Worm (Caenorhabditis elegans) whole organism, late embryonic: ENCODE measurements around the gene F15H10.8.

ENCODE experiments used
- C08G9.2 ChIP-seq: sonication (generic microtip); optimal IDR thresholded peaks from 2 replicates; lab custom pipeline; 2016; ENCODE audit warnings: mild to moderate bottlenecking, missing genetic modification characterization, moderate library complexity, missing compliant biosample characterization
- C38D4.7 ChIP-seq: fragments of 200-800 bp; sonication (Bioruptor generic); optimal IDR thresholded peaks from 2 replicates; lab custom pipeline; 2018; ENCODE audit warnings: mild to moderate bottlenecking, missing genetic modification characterization, moderate library complexity, missing compliant biosample characterization
- K09A11.1 ChIP-seq: sonication (generic microtip); optimal IDR thresholded peaks from 2 replicates; lab custom pipeline; 2017; ENCODE audit warnings: antibody characterized with exemption, mild to moderate bottlenecking, missing genetic modification characterization, missing compliant biosample characterization; ENCODE audit not compliant: insufficient read depth
- T23F11.4 ChIP-seq: fragments of 200-800 bp; sonication (Bioruptor generic); optimal IDR thresholded peaks from 2 replicates; lab custom pipeline; 2018; ENCODE audit warnings: mild to moderate bottlenecking, missing genetic modification characterization, missing compliant biosample characterization
- ama-1 ChIP-seq: fragments of 150-350 bp; optimal IDR thresholded peaks from 2 replicates; lab custom pipeline; 2014
- ceh-19 ChIP-seq: fragments of 200-800 bp; sonication (Bioruptor generic); optimal IDR thresholded peaks from 2 replicates; lab custom pipeline; 2018; ENCODE audit warnings: mild to moderate bottlenecking, missing genetic modification characterization, missing compliant biosample characterization
- ceh-34 ChIP-seq: sonication (generic microtip); optimal IDR thresholded peaks from 2 replicates; lab custom pipeline; 2016; ENCODE audit warnings: mild to moderate bottlenecking, missing genetic modification characterization, missing compliant biosample characterization
- ceh-48 ChIP-seq: sonication (generic microtip); optimal IDR thresholded peaks from 2 replicates; lab custom pipeline; 2016; ENCODE audit warnings: missing genetic modification characterization, inconsistent platforms, missing compliant biosample characterization
- ceh-6 ChIP-seq: fragments of 200-800 bp; sonication (Bioruptor generic); optimal IDR thresholded peaks from 2 replicates; lab custom pipeline; 2018; ENCODE audit warnings: mild to moderate bottlenecking, missing genetic modification characterization, missing compliant biosample characterization
- dmd-4 ChIP-seq: sonication (generic microtip); optimal IDR thresholded peaks from 2 replicates; lab custom pipeline; 2016; ENCODE audit warnings: borderline replicate concordance, missing genetic modification characterization, missing compliant biosample characterization
- elt-2 ChIP-seq: sonication (generic microtip); optimal IDR thresholded peaks from 2 replicates; lab custom pipeline; 2016; ENCODE audit warnings: missing genetic modification reagents, missing genetic modification characterization, missing compliant biosample characterization
- elt-4 ChIP-seq: sonication (generic microtip); optimal IDR thresholded peaks from 2 replicates; lab custom pipeline; 2016; ENCODE audit warnings: missing genetic modification characterization, missing compliant biosample characterization
- eyg-1 ChIP-seq: sonication (generic microtip); optimal IDR thresholded peaks from 2 replicates; lab custom pipeline; 2016; ENCODE audit warnings: missing genotype, missing genetic modification characterization, missing compliant biosample characterization
- fax-1 ChIP-seq: sonication (generic microtip); optimal IDR thresholded peaks from 2 replicates; lab custom pipeline; 2016; ENCODE audit warnings: missing genotype, missing genetic modification characterization, missing compliant biosample characterization
- fkh-6 ChIP-seq: sonication (generic microtip); optimal IDR thresholded peaks from 2 replicates; lab custom pipeline; 2016; ENCODE audit warnings: missing genetic modification characterization, missing compliant biosample characterization
- hlh-15 ChIP-seq: sonication (generic microtip); optimal IDR thresholded peaks from 2 replicates; lab custom pipeline; 2016; ENCODE audit warnings: missing genetic modification characterization, missing compliant biosample characterization
- hlh-6 ChIP-seq: sonication (generic microtip); optimal IDR thresholded peaks from 2 replicates; lab custom pipeline; 2016; ENCODE audit warnings: missing genotype, missing genetic modification characterization, missing compliant biosample characterization
- madf-2 ChIP-seq: sonication (generic microtip); optimal IDR thresholded peaks from 2 replicates; lab custom pipeline; 2017; ENCODE audit warnings: missing genetic modification characterization, missing compliant biosample characterization
- mec-3 ChIP-seq: sonication (generic microtip); optimal IDR thresholded peaks from 2 replicates; lab custom pipeline; 2016; ENCODE audit warnings: borderline replicate concordance, missing genetic modification characterization, missing compliant biosample characterization
- nfya-1 ChIP-seq: sonication (generic microtip); optimal IDR thresholded peaks from 2 replicates; lab custom pipeline; 2017; ENCODE audit warnings: missing genetic modification characterization, mild to moderate bottlenecking, missing compliant biosample characterization, antibody characterized with exemption, moderate library complexity
- nhr-232 ChIP-seq: sonication (generic microtip); optimal IDR thresholded peaks from 2 replicates; lab custom pipeline; 2016; ENCODE audit warnings: missing genetic modification characterization, missing compliant biosample characterization
- npax-4 ChIP-seq: sonication (generic microtip); optimal IDR thresholded peaks from 2 replicates; lab custom pipeline; 2016; ENCODE audit warnings: missing genetic modification characterization, missing compliant biosample characterization
- odd-2 ChIP-seq: sonication (generic microtip); optimal IDR thresholded peaks from 2 replicates; lab custom pipeline; 2017; ENCODE audit warnings: antibody characterized with exemption, mild to moderate bottlenecking, missing genetic modification characterization, missing compliant biosample characterization
- pat-9 ChIP-seq: fragments of 200-800 bp; sonication (Bioruptor generic); optimal IDR thresholded peaks from 2 replicates; lab custom pipeline; 2018; ENCODE audit warnings: mild to moderate bottlenecking, missing genetic modification characterization, moderate library complexity, missing compliant biosample characterization
- pax-1 ChIP-seq: fragments of 150-350 bp; optimal IDR thresholded peaks from 2 replicates; lab custom pipeline; 2014; ENCODE audit warnings: missing biosample characterization, missing genetic modification characterization
- pha-4 ChIP-seq: fragments of 150-350 bp; optimal IDR thresholded peaks from 2 replicates; lab custom pipeline; 2018; ENCODE audit warnings: missing biosample characterization, missing genetic modification reagents, missing genetic modification characterization
- pqm-1 ChIP-seq: sonication (generic microtip); optimal IDR thresholded peaks from 2 replicates; lab custom pipeline; 2016; ENCODE audit warnings: missing genetic modification characterization, missing compliant biosample characterization
- rnt-1 ChIP-seq: sonication (generic microtip); optimal IDR thresholded peaks from 2 replicates; lab custom pipeline; 2016; ENCODE audit warnings: missing genetic modification characterization, missing compliant biosample characterization
- sdc-2 ChIP-seq: sonication (generic microtip); optimal IDR thresholded peaks from 2 replicates; lab custom pipeline; 2016; ENCODE audit warnings: missing genotype, missing genetic modification characterization, missing compliant biosample characterization
- sox-2 ChIP-seq: fragments of 200-800 bp; sonication (Bioruptor generic); IDR thresholded peaks from 2 replicates; pipeline ENCODE4 v1.3.6; 2022; ENCODE audit warnings: missing genetic modification reagents, missing genetic modification characterization, missing compliant biosample characterization
- syd-9 ChIP-seq: sonication (generic microtip); optimal IDR thresholded peaks from 2 replicates; lab custom pipeline; 2016; ENCODE audit warnings: mild to moderate bottlenecking, missing genetic modification characterization, moderate library complexity, missing compliant biosample characterization
- unc-3 ChIP-seq, 2 experiments: fragments of 200-800 bp in 1 of 2; sonication (Bioruptor generic) in 1 of 2; sonication (generic microtip) in 1 of 2; conservative IDR thresholded peaks in 1 of 2; optimal IDR thresholded peaks in 1 of 2; 2 replicates each; pipeline versions ENCODE4 v1.3.6 to Lab custom; 2016 to 2022; ENCODE audit warnings: missing compliant biosample characterization in 2 of 2, missing genetic modification characterization in 2 of 2, missing genetic modification reagents in 1 of 2
- unc-42 ChIP-seq: sonication (generic microtip); optimal IDR thresholded peaks from 2 replicates; lab custom pipeline; 2016; ENCODE audit warnings: missing genotype, missing genetic modification characterization, missing compliant biosample characterization
- unc-55 ChIP-seq: sonication (generic microtip); optimal IDR thresholded peaks from 2 replicates; lab custom pipeline; 2017; ENCODE audit warnings: missing biosample characterization, missing genetic modification reagents, missing genetic modification characterization
- unc-86 ChIP-seq: sonication (generic microtip); optimal IDR thresholded peaks from 2 replicates; lab custom pipeline; 2016; ENCODE audit warnings: missing genetic modification characterization, missing compliant biosample characterization
- zip-5 ChIP-seq: sonication (generic microtip); optimal IDR thresholded peaks from 2 replicates; lab custom pipeline; 2016; ENCODE audit warnings: missing genetic modification characterization, missing compliant biosample characterization
- ztf-16 ChIP-seq: sonication (generic microtip); optimal IDR thresholded peaks from 2 replicates; lab custom pipeline; 2017; ENCODE audit warnings: missing genetic modification characterization, missing compliant biosample characterization

The F15H10.8 gene

DNA sequence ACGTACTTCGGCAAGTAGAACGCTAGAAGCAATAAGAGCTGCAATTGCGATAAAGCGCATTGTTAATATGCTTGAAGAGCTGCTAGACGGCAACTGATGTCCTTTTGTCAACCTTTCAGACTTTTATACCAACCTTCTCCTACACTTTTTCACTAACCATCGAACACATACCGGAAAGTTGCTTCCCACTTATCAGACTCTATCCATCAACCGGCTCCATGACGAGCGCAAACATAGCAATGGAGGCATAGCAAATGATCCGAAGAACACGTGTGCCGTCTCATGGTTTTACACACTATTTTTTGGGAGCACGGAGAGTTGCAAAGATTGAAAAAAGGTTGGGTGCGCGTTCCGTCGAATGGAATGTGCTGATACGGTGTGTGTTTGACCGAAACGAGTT, 21.0 kb downstream of the F15H10.8 start, which contains the start of gene abu-1:
TSS of gene abu-1 (minus strand) at position 101 of the 400 bp plus-strand sequence.
- TF ChIP-seq fax-1 (tag; lab: Kevin White, UChicago), result no peak
- no peak for TF ChIP-seq elt-4 (tag; lab: Kevin White, UChicago)
- TF ChIP-seq sdc-2 (tag; lab: Kevin White, UChicago), result no peak
- no peak for TF ChIP-seq unc-86 (tag; lab: Kevin White, UChicago)
- no peak for TF ChIP-seq madf-2 (tag; lab: Kevin White, UChicago)
- no peak for TF ChIP-seq pha-4 (tag; lab: Kevin White, UChicago)
- no peak for TF ChIP-seq ceh-48 (tag; lab: Kevin White, UChicago)
- TF ChIP-seq odd-2, result no peak
- no peak for TF ChIP-seq C08G9.2 (tag; lab: Kevin White, UChicago)
- no peak for TF ChIP-seq ztf-16 (tag; lab: Kevin White, UChicago)
- no peak for TF ChIP-seq unc-42 (tag; lab: Kevin White, UChicago)

DNA sequence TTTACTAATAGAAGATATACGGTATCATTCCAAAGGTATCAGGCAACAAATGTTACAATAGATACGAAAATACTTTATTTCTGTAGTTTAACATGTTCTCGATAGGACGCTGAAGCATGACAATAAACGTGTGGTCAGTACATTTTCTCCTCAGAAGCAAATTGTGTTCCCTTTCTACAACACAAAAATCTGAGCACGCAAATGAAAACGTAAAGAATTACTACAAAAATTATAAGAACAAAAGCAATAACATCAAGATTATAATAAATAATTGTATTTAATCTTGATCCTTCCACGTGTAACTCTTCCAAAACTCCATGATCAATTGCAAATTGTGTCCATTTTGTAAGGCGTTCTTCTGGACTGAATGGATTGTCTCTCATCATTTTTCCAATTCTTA, 22.9 kb downstream of the F15H10.8 start:
- no peak for TF ChIP-seq elt-2
- no peak for TF ChIP-seq hlh-15 (tag; lab: Kevin White, UChicago)
- TF ChIP-seq pat-9 (tag; lab: Kevin White, UChicago), result no peak
- TF ChIP-seq rnt-1 (tag; lab: Kevin White, UChicago), result no peak
- TF ChIP-seq fkh-6, result no peak
- TF ChIP-seq ceh-34, result no peak
- no peak for TF ChIP-seq pqm-1 (tag; lab: Kevin White, UChicago)
- TF ChIP-seq ama-1, result no peak
- TF ChIP-seq hlh-6 (tag; lab: Kevin White, UChicago), result no peak
- no peak for TF ChIP-seq nfya-1
- TF ChIP-seq sox-2 (GFP tag; lab: Robert Waterston, UW), result no peak

DNA sequence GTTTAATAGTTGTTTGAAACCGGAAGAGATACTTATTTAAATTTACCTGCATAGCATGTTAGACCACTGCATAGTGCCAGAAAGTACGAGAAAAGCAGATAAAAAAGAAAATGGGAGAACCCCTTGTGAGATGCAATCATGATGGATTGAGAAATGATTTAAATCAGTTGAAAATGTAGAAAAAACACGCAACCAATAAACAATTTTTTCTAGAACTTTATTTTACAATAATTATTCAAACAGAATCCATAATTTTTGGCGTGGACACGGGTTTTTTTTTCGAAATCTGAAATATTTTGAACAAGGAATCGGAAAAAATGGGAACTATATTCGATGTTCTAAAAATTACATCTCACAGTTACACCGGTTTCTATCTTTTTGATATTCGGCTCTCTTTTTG, 23.4 kb downstream of the F15H10.8 start, which contains the start of gene AC3.12:
TSS of gene AC3.12 (minus strand) at position 101 of the 400 bp plus-strand sequence.
- no peak for TF ChIP-seq rnt-1 (tag; lab: Kevin White, UChicago)
- no peak for TF ChIP-seq T23F11.4

DNA sequence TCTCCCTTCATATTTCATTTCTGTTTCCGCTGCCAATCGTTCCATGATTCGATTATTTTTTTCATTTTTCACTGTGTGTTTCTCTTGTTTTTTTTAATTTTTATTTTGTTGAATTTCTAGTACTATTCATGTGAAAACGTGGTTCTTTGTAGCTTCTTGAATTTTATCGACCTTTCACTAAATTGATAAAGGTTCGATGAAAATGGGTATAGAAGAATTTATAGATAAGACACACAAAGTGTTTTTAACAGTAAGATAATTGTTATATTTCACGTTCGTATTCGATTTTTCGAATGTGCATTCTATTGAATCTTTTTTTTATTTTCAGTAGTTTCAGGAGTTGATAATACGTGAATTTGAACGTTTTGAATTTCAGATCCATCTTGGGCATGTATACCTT, 30.8 kb downstream of the F15H10.8 start, which contains the start of gene ugt-49:
TSS of gene ugt-49 (plus strand) at position 371 of the 400 bp plus-strand sequence.
- TF ChIP-seq sox-2 (GFP tag; lab: Robert Waterston, UW), result no peak
- TF ChIP-seq eyg-1 (tag; lab: Kevin White, UChicago), result no peak
- TF ChIP-seq ceh-19 (GFP tag; lab: Kevin White, UChicago), result no peak
- TF ChIP-seq nhr-232 (tag; lab: Kevin White, UChicago), result no peak
- TF ChIP-seq ztf-16 (tag; lab: Kevin White, UChicago), result no peak
- no peak for TF ChIP-seq pqm-1 (tag; lab: Kevin White, UChicago)
- no peak for TF ChIP-seq syd-9
- TF ChIP-seq nfya-1, result no peak
- no peak for TF ChIP-seq pax-1 (tag; lab: Kevin White, UChicago)
- TF ChIP-seq mec-3 (tag; lab: Kevin White, UChicago), result no peak
- TF ChIP-seq hlh-15 (tag; lab: Kevin White, UChicago), result no peak
- TF ChIP-seq ceh-6 (GFP tag; lab: Kevin White, UChicago), result no peak
- TF ChIP-seq K09A11.1 (tag; lab: Kevin White, UChicago), result no peak
- no peak for TF ChIP-seq npax-4 (tag; lab: Kevin White, UChicago)
- TF ChIP-seq unc-3 (GFP tag; conservative IDR thresholded peaks at IDR 0.05; lab: Robert Waterston, UW), result no peak
- no peak for TF ChIP-seq unc-3 (tag; optimal IDR thresholded peaks at IDR 0.05; lab: Kevin White, UChicago)
- TF ChIP-seq C38D4.7, result no peak
- TF ChIP-seq dmd-4 (tag; lab: Kevin White, UChicago), result no peak
- TF ChIP-seq zip-5 (tag; lab: Kevin White, UChicago), result no peak
- no peak for TF ChIP-seq unc-55 (GFP tag; lab: Kevin White, UChicago)
